Worm (Caenorhabditis elegans): ENCODE data around the gene ZK355.2.

DNA sequence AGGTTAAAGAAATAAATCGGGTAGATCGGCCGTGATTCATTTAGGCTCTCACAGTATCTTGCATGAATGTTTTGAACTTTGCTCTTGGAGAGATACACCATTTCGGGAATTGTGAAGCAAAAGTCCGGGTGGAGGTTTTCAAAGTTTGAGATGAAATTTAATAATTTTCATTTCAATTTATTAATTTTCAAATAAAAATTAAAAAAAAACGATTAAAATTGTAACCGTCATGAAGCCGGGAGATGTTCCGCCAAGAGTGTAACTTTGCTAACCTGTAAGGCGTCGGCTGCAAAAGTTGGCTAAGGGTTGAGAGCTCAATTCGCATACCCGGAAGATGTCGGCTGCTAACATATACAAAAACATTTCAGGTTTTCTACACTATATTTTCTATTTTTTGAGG lies 10.6 kb downstream of the ZK355.2 start, which contains the start of gene irld-67:
- no peak for TF ChIP-seq sea-2 (GFP tag; optimal IDR thresholded peaks at IDR 0.05)
- TF ChIP-seq ceh-82 (tag; optimal IDR thresholded peaks at IDR 0.05), result no peak
- no peak for TF ChIP-seq jun-1 (tag; optimal IDR thresholded peaks at IDR 0.05)
- no peak for TF ChIP-seq mdl-1 (tag; optimal IDR thresholded peaks at IDR 0.05)
- no peak for TF ChIP-seq ztf-4 (tag; optimal IDR thresholded peaks at IDR 0.05)
- TF ChIP-seq ceh-16 (tag; optimal IDR thresholded peaks at IDR 0.05), result no peak
- TF ChIP-seq nhr-28 (tag; optimal IDR thresholded peaks at IDR 0.05), result no peak
- no peak for TF ChIP-seq pha-4 (tag; optimal IDR thresholded peaks at IDR 0.05)
- no peak for TF ChIP-seq nhr-77 (tag; optimal IDR thresholded peaks at IDR 0.05)
- no peak for TF ChIP-seq ceh-28 (tag; optimal IDR thresholded peaks at IDR 0.05)
- no peak for TF ChIP-seq lin-39 (tag; optimal IDR thresholded peaks at IDR 0.05)
- no peak for TF ChIP-seq fkh-10 (GFP tag; optimal IDR thresholded peaks at IDR 0.05)
- no peak for TF ChIP-seq unc-62 (GFP tag; optimal IDR thresholded peaks at IDR 0.05)
- TF ChIP-seq lsy-12 (tag; optimal IDR thresholded peaks at IDR 0.05), result no peak

Measured in whole organism, L3 larva.